Fruit fly (Drosophila melanogaster) whole organism, adult: ENCODE measurements around the gene CG14238.

Experiments
- CG11617 ChIP-seq: fragments of 200-800 bp; sonication (Bioruptor generic); optimal IDR thresholded peaks from 2 replicates; lab custom pipeline; 2017; ENCODE audit warnings: mild to moderate bottlenecking, missing biosample characterization, missing genetic modification reagents, missing genetic modification characterization
- CG12768 ChIP-seq: fragments of 200-800 bp; sonication (Bioruptor generic); optimal IDR thresholded peaks from 2 replicates; lab custom pipeline; 2017; ENCODE audit warnings: missing biosample characterization, missing genetic modification characterization, mild to moderate bottlenecking, moderate library complexity, missing genetic modification reagents
- CG14711 ChIP-seq: fragments of 200-800 bp; sonication (Bioruptor generic); optimal IDR thresholded peaks from 2 replicates; lab custom pipeline; 2018; ENCODE audit warnings: missing biosample characterization, mild to moderate bottlenecking, missing genetic modification characterization, moderate library complexity
- CG1620 ChIP-seq: fragments of 200-800 bp; sonication (Bioruptor generic); optimal IDR thresholded peaks from 2 replicates; lab custom pipeline; 2016; ENCODE audit warnings: missing biosample characterization, missing genetic modification characterization
- CG33017 ChIP-seq: fragments of 200-800 bp; sonication (Bioruptor generic); optimal IDR thresholded peaks from 2 replicates; lab custom pipeline; 2018; ENCODE audit warnings: missing biosample characterization, mild to moderate bottlenecking, missing genetic modification characterization, moderate library complexity
- CG5204 ChIP-seq: fragments of 200-800 bp; sonication (Bioruptor generic); optimal IDR thresholded peaks from 2 replicates; lab custom pipeline; 2016; ENCODE audit warnings: missing biosample characterization, missing genetic modification characterization
- CG7045 ChIP-seq: fragments of 200-800 bp; sonication (Bioruptor generic); optimal IDR thresholded peaks from 2 replicates; lab custom pipeline; 2017; ENCODE audit warnings: missing biosample characterization, mild to moderate bottlenecking, missing genetic modification characterization
- CG7101 ChIP-seq: fragments of 200-800 bp; sonication (Bioruptor generic); optimal IDR thresholded peaks from 2 replicates; lab custom pipeline; 2018; ENCODE audit warnings: missing biosample characterization, mild to moderate bottlenecking, missing genetic modification characterization, moderate library complexity
- Clk ChIP-seq: fragments of 200-800 bp; sonication (Bioruptor generic); optimal IDR thresholded peaks from 2 replicates; lab custom pipeline; 2017; ENCODE audit warnings: missing biosample characterization, missing genetic modification characterization
- Crg-1 ChIP-seq: fragments of 200-800 bp; sonication (Bioruptor generic); optimal IDR thresholded peaks from 2 replicates; lab custom pipeline; 2016; ENCODE audit warnings: missing biosample characterization, missing genetic modification characterization
- Hr96 ChIP-seq: fragments of 200-800 bp; sonication (Bioruptor generic); optimal IDR thresholded peaks from 2 replicates; lab custom pipeline; 2016; ENCODE audit warnings: missing biosample characterization, missing genetic modification characterization
- Mnt ChIP-seq: fragments of 200-800 bp; sonication (Bioruptor generic); optimal IDR thresholded peaks from 2 replicates; lab custom pipeline; 2016; ENCODE audit warnings: missing biosample characterization, mild to moderate bottlenecking, missing genetic modification characterization
- bab1 ChIP-seq: fragments of 200-800 bp; sonication (Bioruptor generic); optimal IDR thresholded peaks from 3 replicates; lab custom pipeline; 2019; ENCODE audit warnings: missing biosample characterization, mild to moderate bottlenecking, missing genetic modification characterization, moderate library complexity
- cic ChIP-seq: fragments of 200-800 bp; sonication (Bioruptor generic); optimal IDR thresholded peaks from 2 replicates; lab custom pipeline; 2017; ENCODE audit warnings: missing biosample characterization, mild to moderate bottlenecking, missing genetic modification characterization, moderate library complexity
- cnc ChIP-seq, 2 experiments: fragments of >200 bp; optimal IDR thresholded peaks; 2 replicates each; lab custom pipeline; 2017
- kay ChIP-seq: fragments of 200-800 bp; sonication (Bioruptor generic); peaks from one replicate; lab custom pipeline; 2016; ENCODE audit warnings: missing biosample characterization, missing genetic modification characterization, borderline replicate concordance
- ovo ChIP-seq: fragments of 200-800 bp; sonication (Bioruptor generic); optimal IDR thresholded peaks from 2 replicates; lab custom pipeline; 2016; ENCODE audit warnings: missing biosample characterization, missing genetic modification characterization
- pad ChIP-seq: fragments of 200-800 bp; sonication (Bioruptor generic); optimal IDR thresholded peaks from 3 replicates; lab custom pipeline; 2017; ENCODE audit warnings: missing biosample characterization, missing genetic modification characterization, mild to moderate bottlenecking, moderate library complexity, missing genetic modification reagents
- tj ChIP-seq: fragments of 200-800 bp; sonication (Bioruptor generic); optimal IDR thresholded peaks from 3 replicates; lab custom pipeline; 2017; ENCODE audit warnings: missing biosample characterization, mild to moderate bottlenecking, missing genetic modification characterization, moderate library complexity
- toe ChIP-seq: fragments of 200-800 bp; sonication (Bioruptor generic); optimal IDR thresholded peaks from 2 replicates; lab custom pipeline; 2016; ENCODE audit warnings: missing biosample characterization, missing genetic modification characterization

Gene CG14238

dm6 chr3R:26465121-26465520 lies 7.1 kb downstream of the CG14238 start:
- TF ChIP-seq CG7045 (no peak), kay (GFP tag; lab: Kevin White, UChicago) (peak; percentile 68)

- TF ChIP-seq pad (GFP tag; lab: Kevin White, UChicago), result no peak
- TF ChIP-seq CG14711 (tag; lab: Kevin White, UChicago), result no peak
Measured at dm6 chr3R:26478040-26478439, 20.0 kb downstream of the CG14238 start.

dm6 chr3R:26478644-26479043 lies 20.6 kb downstream of the CG14238 start:
- no peak for TF ChIP-seq CG7045
- no peak for TF ChIP-seq kay (GFP tag; lab: Kevin White, UChicago)
- TF ChIP-seq toe (GFP tag; lab: Kevin White, UChicago), result no peak
- TF ChIP-seq CG11617, result no peak
- no peak for TF ChIP-seq Clk
- TF ChIP-seq bab1 (GFP tag; lab: Kevin White, UChicago), result no peak
- TF ChIP-seq cnc (optimal IDR thresholded peaks at IDR 0.05; lab: Kevin White, UChicago), result no peak
- TF ChIP-seq Hr96 (GFP tag; lab: Kevin White, UChicago), result no peak
- no peak for TF ChIP-seq Crg-1

DNA sequence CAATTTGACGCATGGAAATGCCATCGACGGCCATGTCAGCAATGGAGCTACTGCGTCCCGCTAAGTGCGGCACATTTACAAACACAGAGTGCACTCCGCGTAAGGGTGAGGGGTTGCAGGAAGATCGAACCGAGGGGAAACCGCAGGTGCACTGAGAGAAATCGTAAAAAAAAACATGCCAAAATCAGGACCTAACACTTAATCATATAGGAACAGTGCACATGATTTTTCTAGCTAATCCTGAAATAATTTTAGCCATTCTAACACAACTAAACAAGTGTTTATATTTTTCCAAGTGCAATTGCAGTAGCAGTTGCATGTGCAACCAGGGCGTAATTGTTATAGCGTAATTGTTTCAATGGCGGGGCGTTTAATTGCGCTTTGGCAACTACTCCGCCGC lies 21.2 kb downstream of the CG14238 start:
- TF ChIP-seq Clk, result no peak
- TF ChIP-seq Hr96 (GFP tag; lab: Kevin White, UChicago), result no peak
- TF ChIP-seq CG7045, result no peak
- TF ChIP-seq CG14711 (tag; lab: Kevin White, UChicago), result no peak

- TF ChIP-seq CG11617 (no peak), tj (GFP tag; lab: Kevin White, UChicago) (no peak), Hr96 (GFP tag; lab: Kevin White, UChicago) (no peak), cnc (optimal IDR thresholded peaks at IDR 0.05; lab: Kevin White, UChicago) (no peak), Mnt (GFP tag; lab: Kevin White, UChicago) (no peak), CG7045 (no peak), Clk (no peak), kay (GFP tag; lab: Kevin White, UChicago) (no peak), CG5204 (GFP tag; lab: Kevin White, UChicago) (no peak), toe (GFP tag; lab: Kevin White, UChicago) (no peak), CG33017 (no peak), CG7101 (tag; lab: Kevin White, UChicago) (no peak), CG14711 (tag; lab: Kevin White, UChicago) (no peak), CG1620 (no peak), ovo (GFP tag; lab: Kevin White, UChicago) (no peak), Crg-1 (no peak), CG12768 (no peak), cic (GFP tag; lab: Kevin White, UChicago) (no peak), bab1 (GFP tag; lab: Kevin White, UChicago) (no peak), pad (GFP tag; lab: Kevin White, UChicago) (no peak)
Measured at dm6 chr3R:26480362-26480761, 22.3 kb downstream of the CG14238 start.

- TF ChIP-seq Mnt (GFP tag; lab: Kevin White, UChicago), result no peak
- no peak for TF ChIP-seq tj (GFP tag; lab: Kevin White, UChicago)
- TF ChIP-seq cic (GFP tag; lab: Kevin White, UChicago), result no peak
- no peak for TF ChIP-seq Clk
- TF ChIP-seq CG1620, result no peak
- no peak for TF ChIP-seq CG5204 (GFP tag; lab: Kevin White, UChicago)
- no peak for TF ChIP-seq bab1 (GFP tag; lab: Kevin White, UChicago)
- no peak for TF ChIP-seq CG11617
Measured at dm6 chr3R:26481231-26481630, 23.2 kb downstream of the CG14238 start.

dm6 chr3R:26483657-26484056 lies 25.6 kb downstream of the CG14238 start:
- TF ChIP-seq Clk, result no peak
- no peak for TF ChIP-seq CG33017
- no peak for TF ChIP-seq CG7045
- TF ChIP-seq toe (GFP tag; lab: Kevin White, UChicago), result no peak
- TF ChIP-seq pad (GFP tag; lab: Kevin White, UChicago), result no peak
- no peak for TF ChIP-seq CG1620
- TF ChIP-seq CG12768, result no peak
- TF ChIP-seq CG11617, result no peak
- TF ChIP-seq cnc (optimal IDR thresholded peaks at IDR 0.05; lab: Kevin White, UChicago), result no peak
- no peak for TF ChIP-seq cic (GFP tag; lab: Kevin White, UChicago)
- TF ChIP-seq CG5204 (GFP tag; lab: Kevin White, UChicago), result no peak

DNA sequence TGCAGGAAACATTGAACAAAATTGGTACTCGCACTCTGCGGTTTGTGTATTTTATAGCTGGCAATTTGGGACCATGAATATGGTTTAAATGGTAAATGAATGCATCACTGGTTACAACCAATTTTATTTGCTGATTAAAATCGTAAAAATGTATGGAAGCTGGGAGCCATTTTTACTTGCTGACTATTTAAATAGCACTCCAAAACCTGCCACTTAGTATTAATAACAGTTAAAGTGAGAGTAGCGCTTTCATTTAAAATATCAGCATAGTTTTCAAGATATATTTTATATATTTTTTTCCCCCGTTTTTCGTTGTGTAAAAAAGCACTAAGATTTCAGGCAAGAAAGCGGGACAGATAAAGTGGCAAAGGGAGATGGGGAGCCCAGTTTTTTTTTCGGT lies 26.5 kb downstream of the CG14238 start:
- TF ChIP-seq tj (GFP tag; lab: Kevin White, UChicago), result no peak
- TF ChIP-seq CG7101 (tag; lab: Kevin White, UChicago), result no peak
- no peak for TF ChIP-seq cic (GFP tag; lab: Kevin White, UChicago)
